Worm (Caenorhabditis elegans) whole organism, young adult: Measurements from ENCODE around the gene F57H12.6.

Experiments used
- Y67H2A.10 ChIP-seq: fragments of 200-800 bp; sonication (Bioruptor generic); conservative IDR thresholded peaks from 2 replicates; pipeline ENCODE4 v1.3.6; 2022; ENCODE audit warnings: missing genetic modification reagents, missing genetic modification characterization, missing compliant biosample characterization
- him-1 ChIP-seq: sonication (generic microtip); optimal IDR thresholded peaks from 2 replicates; lab custom pipeline; 2016; ENCODE audit warnings: missing genotype, missing genetic modification reagents, missing genetic modification characterization, missing compliant biosample characterization
- hlh-12 ChIP-seq: sonication (generic microtip); optimal IDR thresholded peaks from 2 replicates; lab custom pipeline; 2016; ENCODE audit warnings: missing genetic modification characterization, missing compliant biosample characterization
- lag-1 ChIP-seq: fragments of 200-800 bp; sonication (Bioruptor generic); IDR thresholded peaks from 2 replicates; pipeline ENCODE4 v1.3.6; 2022; ENCODE audit warnings: missing genetic modification reagents, missing genetic modification characterization, missing compliant biosample characterization
- lin-26 ChIP-seq: fragments of 200-800 bp; sonication (Bioruptor generic); IDR thresholded peaks from 2 replicates; pipeline ENCODE4 v1.3.6; 2022; ENCODE audit warnings: missing genetic modification reagents, missing genetic modification characterization, missing compliant biosample characterization
- snpc-1.1 ChIP-seq: sonication (generic microtip); optimal IDR thresholded peaks from 2 replicates; lab custom pipeline; 2017; ENCODE audit warnings: missing genetic modification characterization, mild to moderate bottlenecking, missing compliant biosample characterization, antibody characterized with exemption, moderate library complexity, missing genotype, missing genetic modification reagents; ENCODE audit not compliant: insufficient read depth
- tbp1 ChIP-seq: fragments of 200-800 bp; sonication (Bioruptor generic); optimal IDR thresholded peaks from 2 replicates; lab custom pipeline; 2018; ENCODE audit warnings: mild to moderate bottlenecking, missing genetic modification characterization, missing compliant biosample characterization
- unc-62 ChIP-seq: fragments of 150-350 bp; optimal IDR thresholded peaks from 2 replicates; lab custom pipeline; 2014; ENCODE audit warnings: missing biosample characterization, missing genetic modification reagents, missing genetic modification characterization

- no peak for TF ChIP-seq lag-1 (GFP tag; lab: Robert Waterston, UW)
- no peak for TF ChIP-seq hlh-12 (tag; lab: Kevin White, UChicago)
- no peak for TF ChIP-seq him-1 (tag; lab: Kevin White, UChicago)
- TF ChIP-seq snpc-1.1: no peak
- TF ChIP-seq unc-62 (GFP tag; lab: Kevin White, UChicago): no peak
- TF ChIP-seq Y67H2A.10 (GFP tag; lab: Robert Waterston, UW): no peak
- no peak for TF ChIP-seq tbp1
- TF ChIP-seq lin-26: no peak
These were observed 33.3 kb upstream of the F57H12.6 start for ce11 chrIV:8009374-8009773.
